Fruit fly (Drosophila melanogaster) whole organism: ENCODE results near the gene CG34447.

Experiments
- CG8478 ChIP-seq: fragments of >200 bp; optimal IDR thresholded peaks from 2 replicates; lab custom pipeline; 2018; ENCODE audit warnings: inconsistent platforms
- Dll ChIP-seq: fragments of >200 bp; optimal IDR thresholded peaks from 2 replicates; lab custom pipeline; 2017
- EcR ChIP-seq, 2 experiments: fragments of >200 bp; optimal IDR thresholded peaks; 2 replicates each; lab custom pipeline; 2017; ENCODE audit warnings: missing biosample characterization in 2 of 2, missing genetic modification characterization in 2 of 2, missing genetic modification reagents in 2 of 2
- pan ChIP-seq: fragments of >200 bp; optimal IDR thresholded peaks from 2 replicates; lab custom pipeline; 2017
- psq ChIP-seq: fragments of >200 bp; optimal IDR thresholded peaks from 2 replicates; lab custom pipeline; 2017
- usp ChIP-seq: fragments of >200 bp; optimal IDR thresholded peaks from 2 replicates; lab custom pipeline; 2017; ENCODE audit warnings: missing biosample characterization, missing genetic modification characterization, mixed read lengths

dm6 chr2L:2428209-2428488 is 8.3 kb upstream of the CG34447 start, which contains the start of gene dpp:
- TF ChIP-seq EcR (GFP tag; optimal IDR thresholded peaks at IDR 0.05; lab: Kevin White, UChicago) (no peak), Dll (lab: Kevin White, UChicago) (no peak), pan (lab: Kevin White, UChicago) (no peak), psq (lab: Kevin White, UChicago) (no peak), usp (GFP tag; lab: Kevin White, UChicago) (no peak), CG8478 (lab: Kevin White, UChicago) (no peak)
